Fruit fly (Drosophila melanogaster): ENCODE measurements around the gene Best1.

- TF ChIP-seq shn (GFP tag; optimal IDR thresholded peaks at IDR 0.05) (no peak), stc (GFP tag; IDR thresholded peaks at IDR 0.05) (no peak), GATAe (GFP tag; conservative IDR thresholded peaks at IDR 0.05) (no peak), CG16815 (GFP tag; optimal IDR thresholded peaks at IDR 0.05) (no peak)
Measured at dm6 chr3R:10134341-10134668, 36.0 kb downstream of the Best1 start.
